Worm (Caenorhabditis elegans) whole organism, mixed stage, embryonic: ENCODE results near the gene T10B10.9.

Source experiments
- bed-3 ChIP-seq: fragments of 200-800 bp; sonication (Bioruptor generic); optimal IDR thresholded peaks from 3 replicates; lab custom pipeline; 2018; ENCODE audit warnings: mild to moderate bottlenecking, missing genetic modification characterization, moderate library complexity, missing compliant biosample characterization
- lin-13 ChIP-seq: fragments of 150-350 bp; optimal IDR thresholded peaks from 2 replicates; lab custom pipeline; 2014; ENCODE audit warnings: missing biosample characterization, missing genetic modification characterization
- nhr-76 ChIP-seq: sonication (generic microtip); optimal IDR thresholded peaks from 2 replicates; lab custom pipeline; 2017; ENCODE audit warnings: missing biosample characterization, missing genetic modification characterization
- snpc-4 ChIP-seq: fragments of 150-350 bp; optimal IDR thresholded peaks from 2 replicates; lab custom pipeline; 2014; ENCODE audit warnings: missing biosample characterization, missing genetic modification characterization

- no peak for TF ChIP-seq bed-3 (GFP tag; lab: Kevin White, UChicago)
- TF ChIP-seq lin-13 (tag; lab: Kevin White, UChicago): no peak
- TF ChIP-seq nhr-76 (tag; lab: Kevin White, UChicago): no peak
- TF ChIP-seq snpc-4 (tag; lab: Kevin White, UChicago): no peak
Observed at ce11 chrX:15157854-15158253, 6.4 kb upstream of the T10B10.9 start.
